Worm (Caenorhabditis elegans) whole organism, L4/young adult: ENCODE results near the gene acr-23.

Source experiments
- W03F9.2 ChIP-seq: fragments of 150-350 bp; optimal IDR thresholded peaks from 2 replicates; lab custom pipeline; 2014; ENCODE audit warnings: missing biosample characterization, missing genetic modification characterization
- dao-5 ChIP-seq: sonication (generic microtip); optimal IDR thresholded peaks from 2 replicates; lab custom pipeline; 2016; ENCODE audit warnings: missing genotype, missing genetic modification characterization, moderate library complexity, missing compliant biosample characterization
- him-1 ChIP-seq: sonication (generic microtip); optimal IDR thresholded peaks from 2 replicates; lab custom pipeline; 2016; ENCODE audit warnings: missing genotype, missing genetic modification reagents, missing genetic modification characterization, missing compliant biosample characterization

Gene acr-23

DNA sequence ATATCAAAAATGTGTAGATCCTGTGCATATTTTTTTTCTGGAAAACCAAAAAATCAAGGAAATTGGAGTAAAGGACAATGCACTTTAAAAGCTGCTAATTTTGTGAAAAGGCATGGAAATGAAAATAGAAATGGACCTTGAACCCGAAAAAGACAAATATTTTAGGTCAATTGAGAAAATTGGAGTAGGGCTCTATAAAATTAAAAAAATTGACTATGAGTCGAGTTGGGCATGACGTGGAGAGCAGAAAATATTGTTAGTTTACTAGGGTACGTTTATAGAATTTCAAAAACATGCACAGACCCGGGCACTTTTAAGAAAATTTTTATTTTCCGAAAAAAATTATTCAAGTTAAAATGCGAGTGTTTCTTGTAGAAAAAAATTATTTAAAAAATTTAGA, at the start of gene acr-23:
Gene acr-23 (minus strand): TSS at position 101 of the 400 bp plus-strand sequence.
- TF ChIP-seq him-1 (tag; lab: Kevin White, UChicago) (no peak), dao-5 (no peak), W03F9.2 (tag; lab: Kevin White, UChicago) (no peak)

DNA sequence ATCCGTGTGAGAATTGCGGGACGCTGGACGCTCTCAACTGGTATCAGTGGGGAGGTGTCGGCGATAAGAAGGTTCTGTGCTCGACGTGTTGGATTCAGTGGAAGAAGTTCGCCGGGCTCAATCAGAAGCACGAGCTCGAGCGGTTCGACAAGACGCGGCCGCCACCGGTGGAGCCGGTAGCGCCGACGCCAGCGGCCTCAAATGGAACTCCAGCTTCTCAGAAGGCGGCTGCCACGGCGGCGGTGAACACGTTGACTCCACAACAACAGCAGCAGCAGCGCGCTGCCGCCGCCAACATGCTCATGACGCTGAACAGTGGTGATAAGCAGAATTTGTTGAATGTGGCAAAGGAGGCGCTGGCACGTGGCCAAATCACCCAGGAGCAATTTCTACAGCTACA, 47.5 kb upstream of the acr-23 start:
- no peak for TF ChIP-seq W03F9.2 (tag; lab: Kevin White, UChicago)
- no peak for TF ChIP-seq him-1 (tag; lab: Kevin White, UChicago)
- no peak for TF ChIP-seq dao-5

DNA sequence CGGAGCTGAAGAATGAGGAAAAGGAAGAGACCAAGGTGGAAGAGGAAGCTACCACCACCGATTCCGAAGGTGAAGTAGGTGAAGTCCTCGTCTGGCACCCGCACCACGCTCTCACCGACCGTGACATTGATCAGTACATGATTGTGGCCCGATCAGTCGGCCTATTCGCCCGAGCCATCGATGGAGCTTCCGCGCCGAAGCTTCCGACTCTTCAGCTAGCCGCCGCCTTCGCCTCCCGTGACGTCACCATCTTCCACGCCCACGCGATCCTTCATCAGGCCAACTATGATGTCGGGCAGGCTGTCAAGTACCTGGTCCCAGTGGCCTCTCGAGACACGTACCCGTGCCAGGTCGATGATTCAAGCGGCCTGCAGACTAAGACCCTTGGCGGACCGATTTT, 46.8 kb upstream of the acr-23 start:
- TF ChIP-seq him-1 (tag; lab: Kevin White, UChicago) (no peak), dao-5 (no peak), W03F9.2 (tag; lab: Kevin White, UChicago) (no peak)

DNA sequence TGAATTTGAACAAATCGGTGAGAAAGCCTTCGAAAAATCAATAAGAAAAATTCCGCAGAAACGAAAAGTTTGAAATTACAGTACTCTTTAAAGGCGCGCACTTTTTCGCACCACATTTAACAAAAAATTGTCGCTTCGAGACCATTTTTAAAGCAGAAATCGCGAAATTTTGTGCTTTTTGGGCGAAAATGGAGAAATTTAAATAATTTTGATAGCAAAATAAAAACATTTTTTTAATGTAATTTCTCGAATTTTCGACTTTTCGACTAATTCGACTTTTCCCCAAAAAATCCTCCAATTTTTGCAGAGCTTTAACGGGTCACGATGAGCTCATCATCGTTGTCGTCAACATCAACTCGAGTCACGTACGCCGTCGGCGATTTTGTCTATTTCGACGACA, 45.3 kb upstream of the acr-23 start, which contains the start of gene lin-40:
Gene lin-40 (plus strand): TSS at position 301 of the 400 bp plus-strand sequence.
- no peak for TF ChIP-seq dao-5
- no peak for TF ChIP-seq him-1 (tag; lab: Kevin White, UChicago)
- TF ChIP-seq W03F9.2 (tag; lab: Kevin White, UChicago) = no peak

DNA sequence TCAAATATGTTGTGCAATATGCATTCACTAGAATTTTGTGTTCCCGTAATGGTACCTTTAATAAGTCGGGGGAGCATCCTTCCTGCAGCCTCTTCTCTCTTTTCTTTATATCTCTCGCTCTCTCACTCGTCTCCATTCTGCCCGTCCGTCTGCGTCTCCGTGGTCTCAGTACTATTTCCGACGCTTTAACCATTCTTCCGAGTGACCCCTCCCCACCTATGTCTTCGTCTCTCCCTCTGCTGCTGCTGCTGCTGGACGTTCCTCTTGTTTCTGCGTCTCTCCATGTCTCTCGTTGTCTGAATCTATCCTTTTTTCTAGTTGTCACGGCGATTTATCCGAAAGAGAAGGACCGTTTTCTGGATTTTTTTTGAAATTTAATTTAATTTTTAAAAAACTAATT, 44.5 kb upstream of the acr-23 start:
- TF ChIP-seq W03F9.2 (tag; lab: Kevin White, UChicago) = no peak
- TF ChIP-seq him-1 (tag; lab: Kevin White, UChicago) = peak; percentile 61

DNA sequence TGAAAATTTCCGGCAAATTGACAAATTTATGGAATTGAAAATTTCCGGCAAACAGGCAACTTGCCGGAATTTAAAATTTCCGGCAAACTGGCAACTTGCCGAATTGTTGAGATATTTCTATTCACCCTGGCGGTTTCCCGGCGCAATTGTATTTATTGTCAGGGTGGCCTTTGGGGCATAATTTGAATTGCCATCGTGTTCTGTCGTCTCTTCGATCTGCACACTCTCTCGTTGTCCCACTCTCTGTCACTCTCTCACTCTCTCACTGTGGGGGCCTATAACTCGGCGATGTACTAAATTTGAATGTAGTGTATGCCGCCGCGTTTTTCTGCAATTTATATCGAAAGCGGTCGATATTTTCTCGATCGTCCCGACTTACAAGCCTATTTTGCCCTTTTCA, 43.6 kb upstream of the acr-23 start:
- TF ChIP-seq him-1 (tag; lab: Kevin White, UChicago) (no peak), dao-5 (no peak), W03F9.2 (tag; lab: Kevin White, UChicago) (no peak)

DNA sequence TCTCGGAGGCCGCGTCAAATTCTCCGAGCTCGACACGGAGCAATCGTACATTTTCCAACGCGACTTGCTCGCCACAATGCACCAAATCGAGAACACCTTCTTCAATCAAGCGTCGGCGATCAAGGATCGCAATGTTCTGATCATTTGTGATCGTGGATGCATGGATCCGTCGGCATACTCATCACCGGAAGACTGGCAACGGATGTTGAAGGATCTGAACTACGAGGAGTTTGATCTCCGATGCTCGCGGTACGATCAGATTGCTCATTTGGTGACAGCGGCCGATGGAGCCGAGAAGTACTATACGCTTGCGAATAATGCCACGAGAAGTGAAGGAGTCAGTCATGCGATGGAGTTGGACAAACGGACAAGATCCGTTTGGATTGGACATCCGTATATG, 39.1 kb upstream of the acr-23 start:
- TF ChIP-seq him-1 (tag; lab: Kevin White, UChicago) (no peak), W03F9.2 (tag; lab: Kevin White, UChicago) (no peak), dao-5 (no peak)

DNA sequence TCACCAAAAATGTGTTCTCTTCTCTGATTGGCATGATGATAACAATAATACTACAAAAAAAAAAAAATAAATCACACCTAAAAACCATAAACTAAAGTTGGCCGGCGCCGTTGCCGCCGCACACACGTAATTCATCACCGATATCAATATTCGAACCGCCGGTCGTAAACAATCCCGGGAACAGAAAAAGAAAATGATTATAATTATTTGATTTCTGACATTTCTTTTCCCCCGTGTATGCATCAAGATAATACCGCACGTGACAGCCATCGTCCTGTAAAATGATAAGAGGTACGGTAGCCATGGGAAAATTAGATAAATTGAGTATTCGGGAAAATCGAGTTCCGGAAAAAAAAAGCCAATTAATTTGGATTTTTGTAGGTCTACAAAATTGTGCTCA, 37.7 kb upstream of the acr-23 start:
- TF ChIP-seq dao-5 (no peak), him-1 (tag; lab: Kevin White, UChicago) (no peak), W03F9.2 (tag; lab: Kevin White, UChicago) (no peak)

DNA sequence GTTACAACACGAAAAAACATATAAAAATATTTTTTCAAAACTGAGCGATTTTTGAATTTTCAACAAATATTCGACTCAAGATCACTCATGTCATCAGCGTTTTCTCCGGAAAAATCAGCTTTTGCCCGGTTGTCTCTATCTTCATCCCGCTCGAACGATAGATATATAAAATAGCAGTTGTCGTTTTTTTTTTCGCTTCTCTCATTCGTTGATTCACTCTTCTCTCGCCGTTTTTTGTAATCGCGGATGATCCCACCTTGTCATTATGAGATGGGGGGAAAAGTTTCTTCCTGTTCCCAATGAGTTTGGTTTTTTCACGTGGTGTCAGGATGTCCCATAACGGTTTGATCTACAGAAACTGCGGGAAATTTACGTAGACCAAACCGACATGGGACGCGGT, 35.9 kb upstream of the acr-23 start:
- TF ChIP-seq W03F9.2 (tag; lab: Kevin White, UChicago) (no peak), dao-5 (no peak), him-1 (tag; lab: Kevin White, UChicago) (no peak)

DNA sequence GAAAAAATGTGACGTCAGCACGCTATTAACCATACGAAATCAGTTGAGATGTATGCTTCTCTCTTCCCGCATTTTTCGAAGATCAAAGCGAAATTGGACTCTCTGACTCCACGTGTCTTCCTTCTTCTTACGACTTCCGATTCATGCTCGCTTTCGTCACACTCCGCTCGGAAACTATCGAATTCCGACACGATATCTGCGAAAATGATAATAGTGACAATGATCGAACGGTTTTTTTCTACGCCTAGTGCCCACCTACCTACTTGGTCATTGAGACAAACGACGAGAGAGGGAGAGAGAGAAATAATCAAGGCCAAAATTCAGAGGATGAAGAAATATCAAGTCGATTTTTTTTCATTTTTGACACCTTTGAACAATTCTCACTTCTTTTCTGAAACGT, 34.3 kb upstream of the acr-23 start:
- TF ChIP-seq W03F9.2 (tag; lab: Kevin White, UChicago) (no peak), him-1 (tag; lab: Kevin White, UChicago) (no peak), dao-5 (no peak)

DNA sequence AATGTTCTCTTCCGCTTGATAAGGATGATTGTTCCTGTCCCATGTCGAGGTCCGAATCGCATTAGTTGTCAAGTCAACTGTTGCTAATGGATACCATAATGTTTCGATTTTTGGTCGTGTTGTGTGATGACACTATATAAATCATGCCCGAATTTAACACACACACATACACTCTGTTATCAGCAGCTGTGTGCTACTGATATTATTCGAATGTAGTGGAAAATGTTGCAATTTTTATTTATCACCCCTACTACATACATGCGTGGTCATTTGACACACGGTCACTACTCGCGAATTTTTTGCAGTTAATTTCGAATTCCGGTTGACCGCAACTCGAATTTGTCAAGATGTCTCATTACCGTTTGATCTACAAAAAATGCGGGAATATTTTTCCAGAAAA, 33.2 kb upstream of the acr-23 start:
- no peak for TF ChIP-seq dao-5

DNA sequence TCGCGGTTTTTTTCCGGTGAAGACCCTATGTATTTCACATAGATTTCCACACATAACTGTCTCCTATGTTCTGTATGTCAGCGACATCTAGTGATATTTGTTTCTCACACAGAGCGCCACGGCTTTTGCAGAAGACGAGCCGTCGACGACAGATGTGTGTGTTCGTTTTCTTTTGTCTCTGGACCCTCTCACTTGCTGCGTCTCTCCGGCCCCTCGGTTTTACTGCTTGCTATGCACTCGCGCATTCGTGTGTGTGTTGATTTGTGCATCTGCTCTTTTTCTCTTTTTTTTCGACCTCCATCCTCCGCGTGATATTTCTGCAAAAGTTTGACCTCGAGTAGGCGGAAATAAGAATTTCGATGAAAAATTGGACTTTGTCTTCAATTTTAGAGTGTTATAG, 29.4 kb upstream of the acr-23 start:
- no peak for TF ChIP-seq W03F9.2 (tag; lab: Kevin White, UChicago)
- TF ChIP-seq him-1 (tag; lab: Kevin White, UChicago) = no peak
- TF ChIP-seq dao-5 = no peak

DNA sequence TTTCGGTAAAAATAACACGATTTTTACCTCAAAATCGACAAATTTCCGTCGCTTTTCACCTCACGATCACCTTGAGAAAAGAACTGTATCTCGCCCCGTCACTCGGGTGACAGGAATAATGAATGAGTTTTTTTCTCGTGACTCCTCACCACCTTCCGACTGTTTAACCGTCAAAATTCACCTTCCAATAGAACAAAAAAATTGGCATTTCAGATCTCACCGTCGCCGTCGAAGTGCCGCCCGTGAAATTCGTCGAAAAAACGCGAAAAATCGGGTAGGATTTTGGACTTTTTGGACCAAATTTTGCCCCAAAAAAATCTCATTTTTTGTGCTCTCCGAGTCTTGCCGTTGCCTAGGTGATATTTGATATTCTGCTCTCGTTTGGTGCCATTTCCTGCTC, 27.5 kb upstream of the acr-23 start, which contains the start of gene unc-132:
Gene unc-132 (plus strand): TSS at position 208 of the 400 bp plus-strand sequence.
- TF ChIP-seq dao-5 (no peak), W03F9.2 (tag; lab: Kevin White, UChicago) (no peak), him-1 (tag; lab: Kevin White, UChicago) (no peak)

DNA sequence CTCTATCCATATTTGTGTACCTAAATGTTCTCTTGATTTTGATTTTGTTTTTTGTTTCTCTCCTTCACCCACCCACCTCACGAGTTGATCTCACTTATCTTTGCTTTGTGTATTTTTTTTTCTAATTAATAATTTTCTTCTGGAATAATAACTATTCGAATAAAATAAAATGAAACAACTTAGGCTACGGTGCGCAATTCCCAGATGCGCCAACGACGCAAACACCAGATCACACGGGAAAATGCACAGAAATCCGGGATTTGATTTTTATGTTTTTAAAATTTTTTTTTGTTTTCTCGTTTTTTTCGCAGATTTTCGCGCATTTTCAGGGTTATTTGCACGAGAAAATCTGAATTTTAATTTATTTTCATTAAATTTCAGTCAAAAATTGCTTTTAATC, 26.9 kb upstream of the acr-23 start:
- TF ChIP-seq him-1 (tag; lab: Kevin White, UChicago) (no peak), W03F9.2 (tag; lab: Kevin White, UChicago) (no peak), dao-5 (no peak)

DNA sequence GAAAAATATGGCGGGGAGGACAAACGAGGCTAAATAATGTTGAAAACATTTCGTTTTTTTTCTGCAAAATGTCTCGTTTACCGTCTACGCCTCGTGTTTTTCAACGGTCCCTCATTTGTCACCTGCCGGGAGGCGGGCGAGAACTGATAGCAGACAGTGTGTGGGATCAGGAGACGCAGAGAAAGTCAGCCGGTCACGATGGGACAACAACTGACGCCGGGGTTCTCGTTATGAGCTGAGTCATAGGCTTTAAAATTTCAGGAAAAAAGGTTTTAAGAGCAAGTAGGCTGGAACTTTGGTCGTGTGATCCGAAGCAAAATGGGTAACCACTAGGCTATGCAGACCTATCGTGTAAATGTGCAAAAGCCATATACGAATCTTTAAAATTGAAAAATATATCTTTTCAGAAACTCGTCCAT, 26.4 kb upstream of the acr-23 start, which contains the start of gene W08A12.2:
Gene W08A12.2 (minus strand): TSS at position 103 of the 419 bp plus-strand sequence.
- no peak for TF ChIP-seq him-1 (tag; lab: Kevin White, UChicago)
- no peak for TF ChIP-seq W03F9.2 (tag; lab: Kevin White, UChicago)
- TF ChIP-seq dao-5 = no peak
